Worm (Caenorhabditis elegans): ENCODE results near the gene Y49E10.21.

DNA sequence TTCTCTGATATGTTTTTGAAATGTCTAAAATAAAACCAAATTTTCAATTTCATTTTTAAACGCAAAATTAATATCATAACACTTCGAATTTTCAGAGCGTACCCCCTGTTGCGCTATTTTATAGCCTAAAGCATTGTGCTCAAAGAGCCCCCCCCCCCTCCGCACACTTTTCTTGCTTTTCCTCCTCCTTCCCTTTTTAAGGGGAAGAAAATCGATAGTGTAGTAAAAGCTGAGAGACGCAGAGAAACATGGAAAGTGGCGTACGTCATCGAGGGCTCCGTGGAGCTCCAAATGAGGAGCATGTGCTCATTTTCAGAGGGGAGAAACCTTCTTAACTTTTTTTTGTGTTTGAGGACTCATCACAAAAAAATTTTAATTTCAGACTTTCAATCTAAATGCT, 15.1 kb downstream of the Y49E10.21 start, which contains the start of gene cccp-1:
- TF ChIP-seq unc-62 (GFP tag; optimal IDR thresholded peaks at IDR 0.05) (no peak), elt-1 (tag; optimal IDR thresholded peaks at IDR 0.05; ENCODE audit: borderline replicate concordance, insufficient read depth) (no peak), ces-1 (GFP tag; optimal IDR thresholded peaks at IDR 0.05) (peak; percentile 58), snpc-4 (tag; optimal IDR thresholded peaks at IDR 0.05) (no peak), mab-5 (tag; optimal IDR thresholded peaks at IDR 0.05) (no peak), mep-1 (tag; optimal IDR thresholded peaks at IDR 0.05) (no peak), nhr-28 (tag; optimal IDR thresholded peaks at IDR 0.05) (no peak), lin-13 (tag; optimal IDR thresholded peaks at IDR 0.05) (no peak), nhr-237 (tag; optimal IDR thresholded peaks at IDR 0.05) (no peak)
